Worm (Caenorhabditis elegans) whole organism, L4/young adult: Measurements from ENCODE around the gene R05H5.4.
"Not testable (repeated sequence)": the region's sequence is repeated elsewhere in the genome, so short reads cannot be mapped to it uniquely, and the experiment has no call there.

Experiments used
- W03F9.2 ChIP-seq: fragments of 150-350 bp; optimal IDR thresholded peaks from 2 replicates; lab custom pipeline; 2014; ENCODE audit warnings: missing biosample characterization, missing genetic modification characterization
- dao-5 ChIP-seq: sonication (generic microtip); optimal IDR thresholded peaks from 2 replicates; lab custom pipeline; 2016; ENCODE audit warnings: missing genotype, missing genetic modification characterization, moderate library complexity, missing compliant biosample characterization
- him-1 ChIP-seq: sonication (generic microtip); optimal IDR thresholded peaks from 2 replicates; lab custom pipeline; 2016; ENCODE audit warnings: missing genotype, missing genetic modification reagents, missing genetic modification characterization, missing compliant biosample characterization

Gene R05H5.4

ce11 chrII:10199906-10200305, at the start of gene R05H5.4:
TSS of gene R05H5.4 (minus strand) at chrII:10200006.
- TF ChIP-seq W03F9.2 (tag; lab: Kevin White, UChicago) = no peak
- no peak for TF ChIP-seq dao-5
- TF ChIP-seq him-1 (tag; lab: Kevin White, UChicago) = no peak

ce11 chrII:10248355-10249041, 48.7 kb upstream of the R05H5.4 start, which contains the start of gene atad-3:
TSS of gene atad-3 (plus strand) at chrII:10248991.
- TF ChIP-seq him-1 (tag; lab: Kevin White, UChicago) = peak; percentile 70
- no peak for TF ChIP-seq dao-5
- peak; percentile 79 for TF ChIP-seq W03F9.2 (tag; lab: Kevin White, UChicago)

ce11 chrII:10247594-10248283, 47.9 kb upstream of the R05H5.4 start, which contains the start of gene nrde-2:
TSS of gene nrde-2 (minus strand) at chrII:10247638.
- not testable (repeated sequence) for TF ChIP-seq dao-5; W03F9.2 (tag; lab: Kevin White, UChicago); him-1 (tag; lab: Kevin White, UChicago)

- TF ChIP-seq W03F9.2 (tag; lab: Kevin White, UChicago) (no peak), him-1 (tag; lab: Kevin White, UChicago) (no peak), dao-5 (no peak)
Observed at ce11 chrII:10247154-10247553, 47.3 kb upstream of the R05H5.4 start.

- no peak for TF ChIP-seq W03F9.2 (tag; lab: Kevin White, UChicago)
- TF ChIP-seq him-1 (tag; lab: Kevin White, UChicago) = no peak
Observed at ce11 chrII:10245612-10246011, 45.8 kb upstream of the R05H5.4 start.

- no peak for TF ChIP-seq him-1 (tag; lab: Kevin White, UChicago)
- TF ChIP-seq dao-5 = no peak
- no peak for TF ChIP-seq W03F9.2 (tag; lab: Kevin White, UChicago)
Observed at ce11 chrII:10242294-10242693, 42.5 kb upstream of the R05H5.4 start, which contains the start of gene mrps-14. TSS of gene mrps-14 (minus strand) at chrII:10242490.

- TF ChIP-seq dao-5 = no peak
- TF ChIP-seq W03F9.2 (tag; lab: Kevin White, UChicago) = no peak
- TF ChIP-seq him-1 (tag; lab: Kevin White, UChicago) = no peak
Observed at ce11 chrII:10239595-10239994, 39.8 kb upstream of the R05H5.4 start, which contains the start of gene mec-15. TSS of gene mec-15 (minus strand) at chrII:10239695.

ce11 chrII:10234398-10234797, 34.6 kb upstream of the R05H5.4 start, which contains the start of gene ubxn-5:
TSS of gene ubxn-5 (minus strand) at chrII:10234498.
- no peak for TF ChIP-seq him-1 (tag; lab: Kevin White, UChicago)
- no peak for TF ChIP-seq W03F9.2 (tag; lab: Kevin White, UChicago)
- TF ChIP-seq dao-5 = no peak

ce11 chrII:10231874-10232273, 32.1 kb upstream of the R05H5.4 start:
- TF ChIP-seq dao-5 (no peak), him-1 (tag; lab: Kevin White, UChicago) (no peak), W03F9.2 (tag; lab: Kevin White, UChicago) (no peak)

- TF ChIP-seq dao-5 (no peak), W03F9.2 (tag; lab: Kevin White, UChicago) (no peak), him-1 (tag; lab: Kevin White, UChicago) (no peak)
Observed at ce11 chrII:10230972-10231371, 31.2 kb upstream of the R05H5.4 start, which contains the start of gene T01E8.8. TSS of gene T01E8.8 (plus strand) at chrII:10231272.

ce11 chrII:10227030-10227429, 27.2 kb upstream of the R05H5.4 start, which contains the start of gene srh-135:
TSS of gene srh-135 (minus strand) at chrII:10227130.
- TF ChIP-seq W03F9.2 (tag; lab: Kevin White, UChicago) (no peak), dao-5 (no peak)

- TF ChIP-seq dao-5 (no peak), W03F9.2 (tag; lab: Kevin White, UChicago) (no peak), him-1 (tag; lab: Kevin White, UChicago) (no peak)
Observed at ce11 chrII:10222577-10222976, 22.8 kb upstream of the R05H5.4 start, which contains the start of gene plc-3. TSS of gene plc-3 (plus strand) at chrII:10222877.

ce11 chrII:10221627-10222026, 21.8 kb upstream of the R05H5.4 start:
- TF ChIP-seq W03F9.2 (tag; lab: Kevin White, UChicago) = no peak
- TF ChIP-seq him-1 (tag; lab: Kevin White, UChicago) = no peak
- no peak for TF ChIP-seq dao-5

ce11 chrII:10220631-10221030, 20.8 kb upstream of the R05H5.4 start:
- no peak for TF ChIP-seq W03F9.2 (tag; lab: Kevin White, UChicago)
- no peak for TF ChIP-seq him-1 (tag; lab: Kevin White, UChicago)
- no peak for TF ChIP-seq dao-5
